Fruit fly (Drosophila melanogaster) whole organism, embryonic: ENCODE data around the gene Ir25a.

Experiments used
- Awh ChIP-seq: fragments of 200-800 bp; sonication (Bioruptor generic); IDR thresholded peaks from 2 replicates; pipeline ENCODE4, ENCODE4 v1.3.6; 2022; ENCODE audit warnings: missing biosample characterization, missing genetic modification characterization
- B-H1 ChIP-seq: fragments of 200-800 bp; sonication (Bioruptor generic); IDR thresholded peaks from 3 replicates; pipeline ENCODE4 v1.3.6; 2022; ENCODE audit warnings: missing biosample characterization, missing genetic modification characterization
- BEAF-32 ChIP-seq: fragments of 200-800 bp; sonication (Bioruptor generic); optimal IDR thresholded peaks from 3 replicates; lab custom pipeline; 2017; ENCODE audit warnings: missing biosample characterization, missing genetic modification characterization, mild to moderate bottlenecking, moderate library complexity, missing genetic modification reagents
- Blimp-1 ChIP-seq: fragments of 200-800 bp; sonication (Bioruptor generic); optimal IDR thresholded peaks from 3 replicates; lab custom pipeline; 2018; ENCODE audit warnings: missing biosample characterization, missing genetic modification characterization, mild to moderate bottlenecking, moderate library complexity, missing genetic modification reagents
- CG10321 ChIP-seq: fragments of 200-800 bp; sonication (Bioruptor generic); IDR thresholded peaks from 2 replicates; pipeline ENCODE4 v1.3.6; 2022; ENCODE audit warnings: missing biosample characterization, missing genetic modification characterization
- CG10462 ChIP-seq: fragments of 200-800 bp; sonication (Bioruptor generic); optimal IDR thresholded peaks from 2 replicates; lab custom pipeline; 2016; ENCODE audit warnings: missing biosample characterization, missing genetic modification characterization
- CG11504 ChIP-seq: fragments of 200-800 bp; sonication (Bioruptor generic); optimal IDR thresholded peaks from 3 replicates; lab custom pipeline; 2019; ENCODE audit warnings: missing biosample characterization, mild to moderate bottlenecking, missing genetic modification characterization, moderate library complexity
- CG13775 ChIP-seq: fragments of 200-800 bp; sonication (Bioruptor generic); optimal IDR thresholded peaks from 3 replicates; lab custom pipeline; 2017; ENCODE audit warnings: missing biosample characterization, mild to moderate bottlenecking, missing genetic modification characterization
- CG15601 ChIP-seq: fragments of 200-800 bp; sonication (Bioruptor generic); optimal IDR thresholded peaks from 3 replicates; lab custom pipeline; 2019; ENCODE audit warnings: missing biosample characterization, mild to moderate bottlenecking, missing genetic modification characterization, moderate library complexity
- CG15696 ChIP-seq: fragments of 200-800 bp; sonication (Bioruptor generic); optimal IDR thresholded peaks from 2 replicates; lab custom pipeline; 2019; ENCODE audit warnings: missing biosample characterization, mild to moderate bottlenecking, missing genetic modification characterization, moderate library complexity
- CG1603 ChIP-seq: fragments of 200-800 bp; sonication (Bioruptor generic); optimal IDR thresholded peaks from 2 replicates; lab custom pipeline; 2019; ENCODE audit warnings: missing biosample characterization, mild to moderate bottlenecking, missing genetic modification characterization, moderate library complexity
- CG16813 ChIP-seq: fragments of 200-800 bp; sonication (Bioruptor generic); IDR thresholded peaks from 3 replicates; pipeline ENCODE4 v1.3.6; 2022; ENCODE audit warnings: missing biosample characterization, missing genetic modification characterization; ENCODE audit not compliant: partially characterized antibody
- CG17186 ChIP-seq: fragments of 200-800 bp; sonication (Bioruptor generic); optimal IDR thresholded peaks from 3 replicates; lab custom pipeline; 2017; ENCODE audit warnings: missing biosample characterization, missing genetic modification reagents, missing genetic modification characterization
- CG17359 ChIP-seq: fragments of 200-800 bp; sonication (Bioruptor generic); optimal IDR thresholded peaks from 3 replicates; lab custom pipeline; 2018; ENCODE audit warnings: missing biosample characterization, mild to moderate bottlenecking, missing genetic modification characterization, moderate library complexity
- CG17802 ChIP-seq: fragments of 200-800 bp; sonication (Bioruptor generic); optimal IDR thresholded peaks from 2 replicates; lab custom pipeline; 2018; ENCODE audit warnings: missing biosample characterization, mild to moderate bottlenecking, missing genetic modification characterization, moderate library complexity
- CG18011 ChIP-seq: fragments of 200-800 bp; sonication (Bioruptor generic); optimal IDR thresholded peaks from 2 replicates; lab custom pipeline; 2017; ENCODE audit warnings: missing biosample characterization, missing genetic modification characterization, mild to moderate bottlenecking, moderate library complexity, missing genotype
- CG2199 ChIP-seq: fragments of 200-800 bp; sonication (Bioruptor generic); IDR thresholded peaks from 3 replicates; pipeline ENCODE4 v1.3.6; 2022; ENCODE audit warnings: missing biosample characterization, missing genetic modification characterization
- CG30020 ChIP-seq: fragments of 200-800 bp; optimal IDR thresholded peaks from 2 replicates; lab custom pipeline; 2019; ENCODE audit warnings: missing biosample characterization, mild to moderate bottlenecking, missing genetic modification characterization, moderate library complexity
- CG31365 ChIP-seq: fragments of 200-800 bp; sonication (Bioruptor generic); optimal IDR thresholded peaks from 2 replicates; lab custom pipeline; 2018; ENCODE audit warnings: missing biosample characterization, mild to moderate bottlenecking, missing genetic modification characterization
- CG6254 ChIP-seq: fragments of 200-800 bp; sonication (Bioruptor generic); optimal IDR thresholded peaks from 3 replicates; lab custom pipeline; 2017; ENCODE audit warnings: mild to moderate bottlenecking, missing biosample characterization, missing genetic modification reagents, missing genetic modification characterization
- CG6813 ChIP-seq: fragments of 200-800 bp; sonication (Bioruptor generic); optimal IDR thresholded peaks from 2 replicates; lab custom pipeline; 2017; ENCODE audit warnings: missing biosample characterization, missing genetic modification characterization, mild to moderate bottlenecking, moderate library complexity, missing genetic modification reagents
- CG7786 ChIP-seq: fragments of 200-800 bp; sonication (Bioruptor generic); optimal IDR thresholded peaks from 2 replicates; lab custom pipeline; 2016; ENCODE audit warnings: missing biosample characterization, missing genetic modification characterization
- CG8281 ChIP-seq: fragments of 200-800 bp; sonication (Bioruptor generic); optimal IDR thresholded peaks from 2 replicates; lab custom pipeline; 2018; ENCODE audit warnings: missing biosample characterization, mild to moderate bottlenecking, missing genetic modification characterization, moderate library complexity
- CG8359 ChIP-seq: fragments of 200-800 bp; sonication (Bioruptor generic); optimal IDR thresholded peaks from 2 replicates; lab custom pipeline; 2017; ENCODE audit warnings: missing biosample characterization, mild to moderate bottlenecking, missing genetic modification characterization, borderline replicate concordance
- CG9876 ChIP-seq: fragments of 200-800 bp; sonication (Bioruptor generic); optimal IDR thresholded peaks from 2 replicates; lab custom pipeline; 2016; ENCODE audit warnings: missing biosample characterization, missing genetic modification characterization
- Dfd ChIP-seq, 2 experiments: fragments of >200 bp; optimal IDR thresholded peaks; 2 replicates each; lab custom pipeline; 2017; ENCODE audit warnings: missing biosample characterization in 2 of 2, missing genetic modification characterization in 2 of 2
- HHEX ChIP-seq: fragments of 200-800 bp; sonication (Bioruptor generic); optimal IDR thresholded peaks from 3 replicates; lab custom pipeline; 2017; ENCODE audit warnings: missing biosample characterization, mild to moderate bottlenecking, missing genetic modification characterization, missing genetic modification reagents
- HLH3B ChIP-seq: fragments of 200-800 bp; sonication (Bioruptor generic); IDR thresholded peaks from 2 replicates; pipeline ENCODE4 v1.3.6; 2022; ENCODE audit warnings: missing biosample characterization, missing genetic modification characterization
- HmgZ ChIP-seq: fragments of 200-800 bp; sonication (Bioruptor generic); optimal IDR thresholded peaks from 2 replicates; lab custom pipeline; 2018; ENCODE audit warnings: missing biosample characterization, mild to moderate bottlenecking, missing genetic modification characterization
- Hr39 ChIP-seq: fragments of >200 bp; optimal IDR thresholded peaks from 2 replicates; lab custom pipeline; 2017
- Hr78 ChIP-seq, 2 experiments: fragments of 200-800 bp in 1 of 2; fragments of >200 bp in 1 of 2; sonication (Bioruptor generic) in 1 of 2; optimal IDR thresholded peaks; 2 replicates each; lab custom pipeline; 2017 to 2019; ENCODE audit warnings: missing biosample characterization in 2 of 2, missing genetic modification characterization in 2 of 2, mild to moderate bottlenecking in 1 of 2, moderate library complexity in 1 of 2
- Lpt ChIP-seq: fragments of >200 bp; optimal IDR thresholded peaks from 2 replicates; lab custom pipeline; 2018; ENCODE audit warnings: missing biosample characterization, missing genetic modification characterization
- Myb ChIP-seq: fragments of 200-800 bp; sonication (Bioruptor generic); optimal IDR thresholded peaks from 2 replicates; lab custom pipeline; 2016; ENCODE audit warnings: missing biosample characterization, missing genetic modification characterization
- Neu2 ChIP-seq: fragments of 200-800 bp; sonication (Bioruptor generic); optimal IDR thresholded peaks from 3 replicates; lab custom pipeline; 2016; ENCODE audit warnings: missing biosample characterization, missing genetic modification characterization, borderline replicate concordance
- Tbp ChIP-seq: fragments of >200 bp; optimal IDR thresholded peaks from 2 replicates; lab custom pipeline; 2018; ENCODE audit warnings: missing biosample characterization, missing genetic modification characterization
- btn ChIP-seq: fragments of 200-800 bp; sonication (Bioruptor generic); optimal IDR thresholded peaks from 2 replicates; lab custom pipeline; 2016; ENCODE audit warnings: missing biosample characterization, missing genetic modification characterization
- cas ChIP-seq: fragments of 200-800 bp; sonication (Bioruptor generic); IDR thresholded peaks from 2 replicates; pipeline ENCODE4 v1.3.6; 2022; ENCODE audit warnings: missing biosample characterization, missing genetic modification characterization
- cwo ChIP-seq: fragments of 200-800 bp; sonication (Bioruptor generic); optimal IDR thresholded peaks from 3 replicates; lab custom pipeline; 2017; ENCODE audit warnings: missing biosample characterization, missing genetic modification characterization, mild to moderate bottlenecking, moderate library complexity, missing genetic modification reagents
- disco-r ChIP-seq: fragments of 200-800 bp; sonication (Bioruptor generic); optimal IDR thresholded peaks from 2 replicates; lab custom pipeline; 2016; ENCODE audit warnings: missing biosample characterization, missing genetic modification characterization
- dmrt11E ChIP-seq: fragments of 200-800 bp; sonication (Bioruptor generic); optimal IDR thresholded peaks from 3 replicates; lab custom pipeline; 2018; ENCODE audit warnings: missing biosample characterization, mild to moderate bottlenecking, missing genetic modification characterization, moderate library complexity
- eve ChIP-seq, 2 experiments: fragments of >200 bp; optimal IDR thresholded peaks; 2 replicates each; lab custom pipeline; 2017; ENCODE audit warnings: missing biosample characterization in 2 of 2, missing genetic modification characterization in 2 of 2
- ewg ChIP-seq: fragments of 200-800 bp; sonication (Bioruptor generic); optimal IDR thresholded peaks from 3 replicates; lab custom pipeline; 2017; ENCODE audit warnings: mild to moderate bottlenecking, missing biosample characterization, missing genetic modification reagents, missing genetic modification characterization
- gcm ChIP-seq: fragments of 200-800 bp; sonication (Bioruptor generic); optimal IDR thresholded peaks from 2 replicates; lab custom pipeline; 2019; ENCODE audit warnings: missing biosample characterization, mild to moderate bottlenecking, missing genetic modification characterization, moderate library complexity
- lab ChIP-seq: fragments of 200-800 bp; sonication (Bioruptor generic); optimal IDR thresholded peaks from 3 replicates; lab custom pipeline; 2017; ENCODE audit warnings: missing biosample characterization, missing genetic modification characterization, mild to moderate bottlenecking, moderate library complexity, missing genetic modification reagents
- pb ChIP-seq: fragments of 200-800 bp; sonication (Bioruptor generic); optimal IDR thresholded peaks from 3 replicates; lab custom pipeline; 2016; ENCODE audit warnings: missing biosample characterization, missing genetic modification characterization
- peb ChIP-seq: fragments of 200-800 bp; sonication (Bioruptor generic); IDR thresholded peaks from 2 replicates; pipeline ENCODE4 v1.3.6; 2022; ENCODE audit warnings: missing biosample characterization, missing genetic modification characterization
- ro ChIP-seq: fragments of 200-800 bp; sonication (Bioruptor generic); IDR thresholded peaks from 2 replicates; pipeline ENCODE4 v1.3.6; 2022; ENCODE audit warnings: missing biosample characterization, missing genetic modification characterization
- sob ChIP-seq: fragments of 200-800 bp; sonication (Bioruptor generic); IDR thresholded peaks from 2 replicates; pipeline ENCODE4 v1.3.6; 2022; ENCODE audit warnings: missing biosample characterization, missing genetic modification characterization
- tap ChIP-seq: fragments of 200-800 bp; optimal IDR thresholded peaks from 3 replicates; lab custom pipeline; 2019; ENCODE audit warnings: missing biosample characterization, mild to moderate bottlenecking, missing genetic modification characterization, moderate library complexity
- tin ChIP-seq: fragments of 200-800 bp; sonication (Bioruptor generic); optimal IDR thresholded peaks from 3 replicates; lab custom pipeline; 2016; ENCODE audit warnings: missing biosample characterization, missing genetic modification characterization

The Ir25a gene

dm6 chr2L:4810044-4810609 is 25.0 kb downstream of the Ir25a start:
- TF ChIP-seq CG8359 (GFP tag; lab: Kevin White, UChicago) (no peak), CG6813 (peak; percentile 13), B-H1 (no peak), CG31365 (tag; lab: Kevin White, UChicago) (no peak), HmgZ (tag; lab: Kevin White, UChicago) (peak; percentile 89), Tbp (GFP tag; lab: Kevin White, UChicago) (no peak), CG15696 (tag; lab: Kevin White, UChicago) (no peak), CG17186 (GFP tag; lab: Kevin White, UChicago) (no peak), Hr39 (lab: Kevin White, UChicago) (no peak), sob (peak; percentile 68), peb (GFP tag; lab: Robert Waterston, UW) (no peak), gcm (GFP tag; lab: Kevin White, UChicago) (peak; percentile 69), Dfd (GFP tag; optimal IDR thresholded peaks at IDR 0.05; lab: Kevin White, UChicago) (no peak), Lpt (GFP tag; lab: Kevin White, UChicago) (no peak), Neu2 (GFP tag; lab: Kevin White, UChicago) (no peak), CG17359 (tag; lab: Kevin White, UChicago) (no peak), Myb (GFP tag; lab: Kevin White, UChicago) (no peak), disco-r (GFP tag; lab: Kevin White, UChicago) (no peak), CG8281 (tag; lab: Kevin White, UChicago) (no peak), pb (GFP tag; lab: Kevin White, UChicago) (no peak), CG9876 (no peak), BEAF-32 (GFP tag; lab: Kevin White, UChicago) (peak; percentile 3), CG30020 (tag; lab: Kevin White, UChicago) (no peak), lab (peak; percentile 57), Hr78 (GFP tag; optimal IDR thresholded peaks at IDR 0.05; lab: Kevin White, UChicago) (no peak), CG16813 (GFP tag; lab: Robert Waterston, UW) (0 out of 3 replicates have a peak, but pooled peaks have one; percentile 46), CG18011 (GFP tag; lab: Kevin White, UChicago) (no peak), CG10462 (GFP tag; lab: Kevin White, UChicago) (no peak), CG1603 (peak; percentile 45), CG11504 (tag; lab: Kevin White, UChicago) (peak; percentile 75), tap (tag; lab: Kevin White, UChicago) (peak; percentile 25), CG6254 (GFP tag; lab: Kevin White, UChicago) (peak; percentile 51), CG10321 (GFP tag; lab: Robert Waterston, UW) (peak; percentile 100), ewg (GFP tag; lab: Kevin White, UChicago) (peak; percentile 30), HHEX (GFP tag; lab: Kevin White, UChicago) (no peak), Blimp-1 (GFP tag; lab: Kevin White, UChicago) (peak; percentile 52), cwo (GFP tag; lab: Kevin White, UChicago) (no peak), ro (no peak), cas (GFP tag; lab: Robert Waterston, UW) (no peak), tin (GFP tag; lab: Kevin White, UChicago) (no peak), Awh (GFP tag; lab: Robert Waterston, UW) (no peak), HLH3B (GFP tag; lab: Robert Waterston, UW) (no peak), dmrt11E (tag; lab: Kevin White, UChicago) (peak; percentile 46), eve (GFP tag; optimal IDR thresholded peaks at IDR 0.05; lab: Kevin White, UChicago) (no peak), CG2199 (GFP tag; lab: Robert Waterston, UW) (peak; percentile 83; the same call in 2 of the 3 replicates), CG7786 (no peak), CG13775 (no peak), CG15601 (tag; lab: Kevin White, UChicago) (peak; percentile 67), btn (GFP tag; lab: Kevin White, UChicago) (no peak), CG17802 (tag; lab: Kevin White, UChicago) (peak; percentile 15)
